Fruit fly (Drosophila melanogaster) whole organism, embryonic: ENCODE measurements around the gene CG32425.
A peak's percentile ranks its signal among the peaks of the same experiment; 100 is the strongest.

ENCODE experiments used
- Atf6 ChIP-seq: fragments of 200-800 bp; sonication (Bioruptor generic); IDR thresholded peaks from 2 replicates; pipeline ENCODE4 v1.3.6; 2022; ENCODE audit warnings: missing biosample characterization, missing genetic modification characterization
- Awh ChIP-seq: fragments of 200-800 bp; sonication (Bioruptor generic); IDR thresholded peaks from 2 replicates; pipeline ENCODE4, ENCODE4 v1.3.6; 2022; ENCODE audit warnings: missing biosample characterization, missing genetic modification characterization
- BEAF-32 ChIP-seq: fragments of 200-800 bp; sonication (Bioruptor generic); optimal IDR thresholded peaks from 3 replicates; lab custom pipeline; 2017; ENCODE audit warnings: missing biosample characterization, missing genetic modification characterization, mild to moderate bottlenecking, moderate library complexity, missing genetic modification reagents
- Blimp-1 ChIP-seq: fragments of 200-800 bp; sonication (Bioruptor generic); optimal IDR thresholded peaks from 3 replicates; lab custom pipeline; 2018; ENCODE audit warnings: missing biosample characterization, missing genetic modification characterization, mild to moderate bottlenecking, moderate library complexity, missing genetic modification reagents
- CG10267 ChIP-seq: fragments of 200-800 bp; sonication (Bioruptor generic); optimal IDR thresholded peaks from 2 replicates; lab custom pipeline; 2018; ENCODE audit warnings: missing biosample characterization, mild to moderate bottlenecking, missing genetic modification characterization, moderate library complexity
- CG10321 ChIP-seq: fragments of 200-800 bp; sonication (Bioruptor generic); IDR thresholded peaks from 2 replicates; pipeline ENCODE4 v1.3.6; 2022; ENCODE audit warnings: missing biosample characterization, missing genetic modification characterization
- CG11696 ChIP-seq: fragments of 200-800 bp; sonication (Bioruptor generic); IDR thresholded peaks from 2 replicates; pipeline ENCODE4 v1.3.6; 2022; ENCODE audit warnings: missing biosample characterization, missing genetic modification characterization
- CG12155 ChIP-seq: fragments of 200-800 bp; sonication (Bioruptor generic); optimal IDR thresholded peaks from 3 replicates; lab custom pipeline; 2016; ENCODE audit warnings: missing biosample characterization, missing genetic modification characterization
- CG13287 ChIP-seq: fragments of 200-800 bp; sonication (Bioruptor generic); IDR thresholded peaks from 2 replicates; pipeline ENCODE4 v1.3.6; 2022; ENCODE audit warnings: missing biosample characterization, missing genetic modification characterization; ENCODE audit not compliant: partially characterized antibody
- CG15514 ChIP-seq: fragments of 200-800 bp; sonication (Bioruptor generic); optimal IDR thresholded peaks from 3 replicates; lab custom pipeline; 2017; ENCODE audit warnings: missing biosample characterization, missing genetic modification characterization, mild to moderate bottlenecking, moderate library complexity, missing genetic modification reagents
- CG17829 ChIP-seq: fragments of 200-800 bp; optimal IDR thresholded peaks from 2 replicates; lab custom pipeline; 2019; ENCODE audit warnings: missing biosample characterization, mild to moderate bottlenecking, missing genetic modification characterization, moderate library complexity
- CG2712 ChIP-seq: fragments of 200-800 bp; optimal IDR thresholded peaks from 3 replicates; lab custom pipeline; 2019; ENCODE audit warnings: missing biosample characterization, mild to moderate bottlenecking, missing genetic modification characterization, moderate library complexity
- CG30020 ChIP-seq: fragments of 200-800 bp; optimal IDR thresholded peaks from 2 replicates; lab custom pipeline; 2019; ENCODE audit warnings: missing biosample characterization, mild to moderate bottlenecking, missing genetic modification characterization, moderate library complexity
- CG32532 ChIP-seq: fragments of 200-800 bp; sonication (Bioruptor generic); IDR thresholded peaks from 2 replicates; pipeline ENCODE4 v1.3.6; 2022; ENCODE audit warnings: missing biosample characterization, missing genetic modification characterization
- CG32767 ChIP-seq: fragments of 200-800 bp; sonication (Bioruptor generic); IDR thresholded peaks from 2 replicates; pipeline ENCODE4 v1.3.6; 2022; ENCODE audit warnings: missing biosample characterization, missing genetic modification characterization
- CG3407 ChIP-seq: fragments of 200-800 bp; sonication (Bioruptor generic); optimal IDR thresholded peaks from 2 replicates; lab custom pipeline; 2018; ENCODE audit warnings: missing biosample characterization, mild to moderate bottlenecking, missing genetic modification characterization
- CG42726 ChIP-seq: fragments of 200-800 bp; sonication (Bioruptor generic); IDR thresholded peaks from 2 replicates; pipeline ENCODE4 v1.3.6; 2022; ENCODE audit warnings: missing biosample characterization, missing genetic modification characterization; ENCODE audit not compliant: partially characterized antibody
- CG6854 ChIP-seq: fragments of 200-800 bp; sonication (Bioruptor generic); optimal IDR thresholded peaks from 3 replicates; lab custom pipeline; 2017; ENCODE audit warnings: missing biosample characterization, mild to moderate bottlenecking, missing genetic modification characterization
- CG9797 ChIP-seq: fragments of 200-800 bp; sonication (Bioruptor generic); optimal IDR thresholded peaks from 3 replicates; lab custom pipeline; 2018; ENCODE audit warnings: missing biosample characterization, mild to moderate bottlenecking, missing genetic modification characterization
- CG9932 ChIP-seq: fragments of 200-800 bp; sonication (Bioruptor generic); IDR thresholded peaks from 2 replicates; pipeline ENCODE4 v1.3.6; 2022; ENCODE audit warnings: missing biosample characterization, missing genetic modification characterization
- Dll ChIP-seq: fragments of 200-800 bp; sonication (Bioruptor generic); IDR thresholded peaks from 4 replicates; pipeline ENCODE4 v1.3.6; 2022; ENCODE audit warnings: missing biosample characterization, missing genetic modification characterization; ENCODE audit not compliant: partially characterized antibody
- Doc2 ChIP-seq: fragments of 200-800 bp; sonication (Bioruptor generic); IDR thresholded peaks from 2 replicates; pipeline ENCODE4 v1.3.6; 2022; ENCODE audit warnings: missing biosample characterization, missing genetic modification characterization
- Dp ChIP-seq: fragments of 200-800 bp; sonication (Bioruptor generic); optimal IDR thresholded peaks from 2 replicates; lab custom pipeline; 2018; ENCODE audit warnings: missing biosample characterization, mild to moderate bottlenecking, missing genetic modification characterization, moderate library complexity
- E2f2 ChIP-seq: fragments of 200-800 bp; sonication (Bioruptor generic); IDR thresholded peaks from 2 replicates; pipeline ENCODE4 v1.3.6; 2022; ENCODE audit warnings: missing biosample characterization, missing genetic modification characterization
- HmgZ ChIP-seq: fragments of 200-800 bp; sonication (Bioruptor generic); optimal IDR thresholded peaks from 2 replicates; lab custom pipeline; 2018; ENCODE audit warnings: missing biosample characterization, mild to moderate bottlenecking, missing genetic modification characterization
- Hmx ChIP-seq: fragments of 200-800 bp; sonication (Bioruptor generic); optimal IDR thresholded peaks from 2 replicates; lab custom pipeline; 2016; ENCODE audit warnings: missing biosample characterization, missing genetic modification characterization
- Hsf ChIP-seq: fragments of 200-800 bp; sonication (Bioruptor generic); optimal IDR thresholded peaks from 3 replicates; lab custom pipeline; 2016; ENCODE audit warnings: missing biosample characterization, missing genetic modification characterization
- Six4 ChIP-seq: fragments of 200-800 bp; sonication (Bioruptor generic); optimal IDR thresholded peaks from 2 replicates; lab custom pipeline; 2016; ENCODE audit warnings: missing biosample characterization, missing genetic modification characterization
- Xrp1 ChIP-seq: fragments of 200-800 bp; sonication (Bioruptor generic); IDR thresholded peaks from 2 replicates; pipeline ENCODE4 v1.3.6; 2022; ENCODE audit warnings: missing biosample characterization, missing genetic modification characterization
- YL-1 ChIP-seq: fragments of 200-800 bp; sonication (Bioruptor generic); optimal IDR thresholded peaks from 3 replicates; lab custom pipeline; 2017; ENCODE audit warnings: missing biosample characterization, mild to moderate bottlenecking, missing genetic modification characterization
- ase ChIP-seq: fragments of 200-800 bp; sonication (Bioruptor generic); IDR thresholded peaks from 3 replicates; pipeline ENCODE4 v1.3.6; 2022; ENCODE audit warnings: missing biosample characterization, missing genetic modification characterization
- br ChIP-seq: fragments of >200 bp; optimal IDR thresholded peaks from 2 replicates; lab custom pipeline; 2017
- emc ChIP-seq: fragments of 200-800 bp; sonication (Bioruptor generic); optimal IDR thresholded peaks from 2 replicates; lab custom pipeline; 2016; ENCODE audit warnings: missing biosample characterization, missing genetic modification characterization
- exex ChIP-seq: fragments of 200-800 bp; sonication (Bioruptor generic); optimal IDR thresholded peaks from 4 replicates; lab custom pipeline; 2018; ENCODE audit warnings: missing biosample characterization, mild to moderate bottlenecking, missing genetic modification characterization, moderate library complexity
- gem ChIP-seq: fragments of 200-800 bp; sonication (Bioruptor generic); optimal IDR thresholded peaks from 2 replicates; lab custom pipeline; 2019; ENCODE audit warnings: missing biosample characterization, mild to moderate bottlenecking, missing genetic modification characterization, moderate library complexity
- gro ChIP-seq: fragments of 200-800 bp; sonication (Bioruptor generic); optimal IDR thresholded peaks from 2 replicates; lab custom pipeline; 2016; ENCODE audit warnings: missing biosample characterization, missing genetic modification characterization
- kay ChIP-seq: fragments of 200-800 bp; sonication (Bioruptor generic); optimal IDR thresholded peaks from 2 replicates; lab custom pipeline; 2016; ENCODE audit warnings: missing biosample characterization, missing genetic modification characterization
- lov ChIP-seq, 2 experiments: fragments of 200-800 bp in 1 of 2; fragments of >200 bp in 1 of 2; sonication (Bioruptor generic) in 1 of 2; IDR thresholded peaks in 1 of 2; optimal IDR thresholded peaks in 1 of 2; 2 replicates in 1 of 2; 3 replicates in 1 of 2; pipeline versions ENCODE4 v1.3.6 to Lab custom; 2017 to 2022; ENCODE audit warnings: missing biosample characterization in 1 of 2, missing genetic modification characterization in 1 of 2
- nmo ChIP-seq: fragments of 200-800 bp; sonication (Bioruptor generic); optimal IDR thresholded peaks from 2 replicates; lab custom pipeline; 2018; ENCODE audit warnings: missing biosample characterization, mild to moderate bottlenecking, missing genetic modification characterization, moderate library complexity
- onecut ChIP-seq: fragments of 200-800 bp; sonication (Bioruptor generic); IDR thresholded peaks from 2 replicates; pipeline ENCODE4 v1.3.6; 2022; ENCODE audit warnings: missing biosample characterization, missing genetic modification characterization
- org-1 ChIP-seq: fragments of 200-800 bp; sonication (Bioruptor generic); optimal IDR thresholded peaks from 2 replicates; lab custom pipeline; 2017; ENCODE audit warnings: missing biosample characterization, missing genetic modification characterization
- p53 ChIP-seq: fragments of 200-800 bp; sonication (Bioruptor generic); optimal IDR thresholded peaks from 2 replicates; lab custom pipeline; 2016; ENCODE audit warnings: missing biosample characterization, missing genetic modification characterization
- pan ChIP-seq, 4 experiments: fragments of >200 bp in 3 of 4; fragments of 200-800 bp in 1 of 4; sonication (Bioruptor generic) in 1 of 4; optimal IDR thresholded peaks in 3 of 4; IDR thresholded peaks in 1 of 4; 2 replicates each; pipeline versions ENCODE4 v1.3.6 to Lab custom; 2017 to 2022; ENCODE audit warnings: missing biosample characterization in 2 of 4, missing genetic modification characterization in 2 of 4, mixed read lengths in 1 of 4
- pho ChIP-seq: fragments of 200-800 bp; sonication (Bioruptor generic); optimal IDR thresholded peaks from 2 replicates; lab custom pipeline; 2016; ENCODE audit warnings: missing biosample characterization, missing genetic modification characterization
- row ChIP-seq: fragments of 200-800 bp; sonication (Bioruptor generic); IDR thresholded peaks from 3 replicates; pipeline ENCODE4 v1.3.6; 2022; ENCODE audit warnings: missing biosample characterization, missing genetic modification characterization
- sens ChIP-seq: fragments of 200-800 bp; sonication (Bioruptor generic); peaks from one replicate; lab custom pipeline; 2016; ENCODE audit warnings: missing biosample characterization, missing genetic modification characterization
- sima ChIP-seq: fragments of 200-800 bp; sonication (Bioruptor generic); optimal IDR thresholded peaks from 2 replicates; lab custom pipeline; 2016; ENCODE audit warnings: missing biosample characterization, missing genetic modification characterization
- unc-4 ChIP-seq: fragments of 200-800 bp; sonication (Bioruptor generic); IDR thresholded peaks from 2 replicates; pipeline ENCODE4 v1.3.6; 2022; ENCODE audit warnings: missing biosample characterization, missing genetic modification characterization; ENCODE audit not compliant: partially characterized antibody

The CG32425 gene

DNA sequence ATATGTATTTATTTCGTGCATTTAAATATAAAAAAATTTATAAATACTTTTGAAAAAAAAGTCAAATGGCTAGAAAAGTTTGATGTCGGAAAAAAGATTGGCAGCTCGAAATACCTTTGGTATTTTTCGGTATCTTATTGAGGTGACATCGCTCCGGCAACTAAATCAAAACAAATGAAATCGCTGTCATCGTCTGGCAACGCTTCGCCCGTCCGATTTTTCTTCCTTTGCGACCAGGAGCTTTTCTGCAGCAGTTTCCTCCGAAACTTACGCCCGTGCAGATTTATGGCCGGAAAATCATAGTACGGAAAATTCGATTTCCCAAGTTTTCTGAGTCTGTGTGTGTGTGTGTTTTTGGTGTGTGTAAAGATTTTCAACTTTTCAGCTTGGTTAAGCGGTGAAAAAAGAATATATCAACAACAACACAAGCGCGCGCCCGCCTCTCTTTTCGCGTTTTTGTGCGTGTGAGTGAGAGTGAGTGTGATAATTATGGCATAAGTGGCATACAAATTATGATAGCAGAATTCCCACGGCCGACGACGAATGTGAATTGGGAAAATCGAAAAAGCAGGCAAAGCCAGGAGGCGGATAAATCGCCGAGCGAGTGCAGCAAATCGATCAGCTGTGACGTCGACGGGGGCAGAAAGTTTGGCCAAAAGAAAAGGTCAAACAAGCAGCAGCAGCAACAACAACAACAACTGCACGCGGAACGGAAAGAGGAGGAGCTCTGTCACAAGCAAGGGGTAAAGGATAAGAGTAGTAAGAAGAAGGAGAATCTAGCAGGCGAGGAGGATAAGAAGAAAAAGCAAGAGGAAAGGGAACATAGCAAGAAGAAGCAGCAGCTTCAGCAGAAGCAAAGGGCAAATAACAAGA lies at the start of gene CG32425:
Gene CG32425, plus strand, starts transcription at position 200 of the 873 bp plus-strand sequence.
- TF ChIP-seq sima (GFP tag; lab: Kevin White, UChicago) = no peak
- TF ChIP-seq br = no peak
- peak; percentile 27; the same call in 1 of the 2 replicates for TF ChIP-seq unc-4 (GFP tag; lab: Robert Waterston, UW)
- no peak for TF ChIP-seq emc (GFP tag; lab: Kevin White, UChicago)
- peak; percentile 44 for TF ChIP-seq Dp (GFP tag; lab: Kevin White, UChicago)
- peak; percentile 91 for TF ChIP-seq CG15514 (GFP tag; lab: Kevin White, UChicago)
- peak; percentile 48 for TF ChIP-seq gem (tag; lab: Kevin White, UChicago)
- no peak for TF ChIP-seq Doc2
- TF ChIP-seq gro (GFP tag; lab: Kevin White, UChicago) = peak; percentile 36
- no peak for TF ChIP-seq CG32532 (GFP tag; lab: Robert Waterston, UW)
- TF ChIP-seq CG10267 (tag; lab: Kevin White, UChicago) = peak; percentile 33
- TF ChIP-seq nmo (GFP tag; lab: Kevin White, UChicago) = peak; percentile 26
- 0 out of 4 replicates have a peak, but pooled peaks have one; percentile 26 for TF ChIP-seq Dll
- TF ChIP-seq Six4 (GFP tag; lab: Kevin White, UChicago) = no peak
- 0 out of 3 replicates have a peak, but pooled peaks have one; percentile 12 for TF ChIP-seq ase (GFP tag; lab: Robert Waterston, UW)
- no peak for TF ChIP-seq Blimp-1 (GFP tag; lab: Kevin White, UChicago)
- TF ChIP-seq Hsf (GFP tag; lab: Kevin White, UChicago) = no peak
- TF ChIP-seq pan (optimal IDR thresholded peaks at IDR 0.05; lab: Kevin White, UChicago) = no peak
- no peak for TF ChIP-seq pan (GFP tag; optimal IDR thresholded peaks at IDR 0.05 in 1 of 2, IDR thresholded peaks at IDR 0.05 in 1 of 2)
- peak; percentile 14; the same call in 1 of the 2 replicates for TF ChIP-seq Xrp1
- no peak for TF ChIP-seq org-1
- TF ChIP-seq CG2712 (tag; lab: Kevin White, UChicago) = peak; percentile 23
- TF ChIP-seq CG3407 = no peak
- TF ChIP-seq BEAF-32 (GFP tag; lab: Kevin White, UChicago) = peak; percentile 35
- TF ChIP-seq onecut (GFP tag; lab: Robert Waterston, UW) = 0 out of 2 replicates have a peak, but pooled peaks have one; percentile 27
- TF ChIP-seq CG6854 = no peak
- TF ChIP-seq CG9797 (GFP tag; lab: Kevin White, UChicago) = peak; percentile 35
- TF ChIP-seq YL-1 (GFP tag; lab: Kevin White, UChicago) = peak; percentile 51
- peak; percentile 30; the same call in 1 of the 2 replicates for TF ChIP-seq CG13287 (GFP tag; lab: Robert Waterston, UW)
- TF ChIP-seq kay (GFP tag; lab: Kevin White, UChicago) = no peak
- TF ChIP-seq CG10321 (GFP tag; lab: Robert Waterston, UW) = no peak
- TF ChIP-seq row (GFP tag; lab: Robert Waterston, UW) = peak; percentile 68
- TF ChIP-seq CG17829 (tag; lab: Kevin White, UChicago) = peak; percentile 6
- peak; percentile 51 for TF ChIP-seq E2f2 (GFP tag; lab: Robert Waterston, UW)
- TF ChIP-seq exex (tag; lab: Kevin White, UChicago) = peak; percentile 80
- TF ChIP-seq Atf6 = no peak
- no peak for TF ChIP-seq CG11696 (GFP tag; lab: Robert Waterston, UW)
- TF ChIP-seq pho (GFP tag; lab: Kevin White, UChicago) = no peak
- peak; percentile 15 for TF ChIP-seq HmgZ
- no peak; the same call in 1 of the 2 replicates for TF ChIP-seq CG42726 (GFP tag; lab: Robert Waterston, UW)
- peak; percentile 35; the same call in 1 of the 2 replicates for TF ChIP-seq CG9932
- no peak for TF ChIP-seq Hmx (GFP tag; lab: Kevin White, UChicago)
- no peak for TF ChIP-seq p53
- TF ChIP-seq Awh (GFP tag; lab: Robert Waterston, UW) = no peak
- no peak for TF ChIP-seq CG32767 (GFP tag; lab: Robert Waterston, UW)
- peak; percentile 65 for TF ChIP-seq sens
- peak; percentile 14 for TF ChIP-seq CG30020 (tag; lab: Kevin White, UChicago)
- no peak for TF ChIP-seq lov (optimal IDR thresholded peaks at IDR 0.05; lab: Kevin White, UChicago)
- TF ChIP-seq lov (GFP tag; IDR thresholded peaks at IDR 0.05; lab: Robert Waterston, UW) = no peak
- no peak for TF ChIP-seq CG12155
